Fruit fly (Drosophila melanogaster): ENCODE measurements around the gene CG42245.
A peak's percentile ranks its signal among the peaks of the same experiment; 100 is the strongest.

The CG42245 gene

dm6 chr3L:2631406-2631805 is at the start of gene CG42245, which contains the start of gene MEP-1:
Gene CG42245, plus strand, starts transcription at chr3L:2631715.
Gene MEP-1, plus strand, starts transcription at chr3L:2631715.
- TF ChIP-seq Myc (optimal IDR thresholded peaks at IDR 0.05) (no peak), psq (optimal IDR thresholded peaks at IDR 0.05) (no peak), insv (optimal IDR thresholded peaks at IDR 0.05) (no peak), h (optimal IDR thresholded peaks at IDR 0.05) (no peak), Sin3A (optimal IDR thresholded peaks at IDR 0.05) (no peak), ttk (optimal IDR thresholded peaks at IDR 0.05) (no peak)

dm6 chr3L:2581857-2582256 is 49.7 kb upstream of the CG42245 start:
- TF ChIP-seq Myc (optimal IDR thresholded peaks at IDR 0.05) (no peak), insv (optimal IDR thresholded peaks at IDR 0.05) (no peak), ttk (optimal IDR thresholded peaks at IDR 0.05) (no peak), h (optimal IDR thresholded peaks at IDR 0.05) (no peak), psq (optimal IDR thresholded peaks at IDR 0.05) (no peak), Sin3A (optimal IDR thresholded peaks at IDR 0.05) (no peak)

- TF ChIP-seq ttk (optimal IDR thresholded peaks at IDR 0.05), result no peak
Observed at dm6 chr3L:2582290-2582689, 49.2 kb upstream of the CG42245 start.

- TF ChIP-seq ttk (optimal IDR thresholded peaks at IDR 0.05), result no peak
- no peak for TF ChIP-seq Sin3A (optimal IDR thresholded peaks at IDR 0.05)
- TF ChIP-seq insv (optimal IDR thresholded peaks at IDR 0.05), result no peak
- TF ChIP-seq psq (optimal IDR thresholded peaks at IDR 0.05), result no peak
- no peak for TF ChIP-seq Myc (optimal IDR thresholded peaks at IDR 0.05)
- no peak for TF ChIP-seq h (optimal IDR thresholded peaks at IDR 0.05)
Observed at dm6 chr3L:2582753-2583536, 48.6 kb upstream of the CG42245 start.

- TF ChIP-seq ttk (optimal IDR thresholded peaks at IDR 0.05) (no peak), Sin3A (optimal IDR thresholded peaks at IDR 0.05) (no peak)
Observed at dm6 chr3L:2583537-2583870, 48.0 kb upstream of the CG42245 start.

dm6 chr3L:2584119-2584805 is 47.3 kb upstream of the CG42245 start:
- TF ChIP-seq psq (optimal IDR thresholded peaks at IDR 0.05), result no peak
- no peak for TF ChIP-seq Sin3A (optimal IDR thresholded peaks at IDR 0.05)
- no peak for TF ChIP-seq h (optimal IDR thresholded peaks at IDR 0.05)
- TF ChIP-seq ttk (optimal IDR thresholded peaks at IDR 0.05), result no peak
- TF ChIP-seq insv (optimal IDR thresholded peaks at IDR 0.05), result no peak
- TF ChIP-seq Myc (optimal IDR thresholded peaks at IDR 0.05), result no peak

dm6 chr3L:2584827-2585226 is 46.7 kb upstream of the CG42245 start:
- TF ChIP-seq Myc (optimal IDR thresholded peaks at IDR 0.05) (no peak), ttk (optimal IDR thresholded peaks at IDR 0.05) (no peak), insv (optimal IDR thresholded peaks at IDR 0.05) (no peak), Sin3A (optimal IDR thresholded peaks at IDR 0.05) (no peak), psq (optimal IDR thresholded peaks at IDR 0.05) (no peak), h (optimal IDR thresholded peaks at IDR 0.05) (no peak)

dm6 chr3L:2585794-2586741 is 45.4 kb upstream of the CG42245 start, which contains the start of gene msn:
Gene msn, minus strand, starts transcription at chr3L:2586540.
- TF ChIP-seq insv (optimal IDR thresholded peaks at IDR 0.05) (no peak), Sin3A (optimal IDR thresholded peaks at IDR 0.05) (no peak), ttk (optimal IDR thresholded peaks at IDR 0.05) (no peak), psq (optimal IDR thresholded peaks at IDR 0.05) (no peak), h (optimal IDR thresholded peaks at IDR 0.05) (no peak), Myc (optimal IDR thresholded peaks at IDR 0.05) (no peak)

dm6 chr3L:2586804-2587561 is 44.5 kb upstream of the CG42245 start, which contains the start of gene RpL8:
Gene RpL8, plus strand, starts transcription at chr3L:2587456.
- TF ChIP-seq h (optimal IDR thresholded peaks at IDR 0.05) (no peak), Sin3A (optimal IDR thresholded peaks at IDR 0.05) (no peak), psq (optimal IDR thresholded peaks at IDR 0.05) (no peak)

- TF ChIP-seq h (optimal IDR thresholded peaks at IDR 0.05) (no peak), Myc (optimal IDR thresholded peaks at IDR 0.05) (no peak), psq (optimal IDR thresholded peaks at IDR 0.05) (no peak), ttk (optimal IDR thresholded peaks at IDR 0.05) (no peak), insv (optimal IDR thresholded peaks at IDR 0.05) (no peak), Sin3A (optimal IDR thresholded peaks at IDR 0.05) (no peak)
Observed at dm6 chr3L:2587562-2587918, 44.0 kb upstream of the CG42245 start.

dm6 chr3L:2588306-2588705 is 43.2 kb upstream of the CG42245 start:
- TF ChIP-seq h (optimal IDR thresholded peaks at IDR 0.05) (no peak), ttk (optimal IDR thresholded peaks at IDR 0.05) (peak; percentile 75)

Measured in Kc167 (cell line).